Fruit fly (Drosophila melanogaster): ENCODE results near the gene ttk.

ttk gene

dm6 chr3R:31716265-31716664 is 2.6 kb downstream of the ttk start:
- TF ChIP-seq CG8478 (optimal IDR thresholded peaks at IDR 0.05) (no peak), CTCF (optimal IDR thresholded peaks at IDR 0.05) (no peak)

- TF ChIP-seq CTCF (optimal IDR thresholded peaks at IDR 0.05) (no peak), CG8478 (optimal IDR thresholded peaks at IDR 0.05) (no peak)
These were observed 3.9 kb downstream of the ttk start for dm6 chr3R:31717299-31718167.

- TF ChIP-seq CG8478 (optimal IDR thresholded peaks at IDR 0.05) (no peak), CTCF (optimal IDR thresholded peaks at IDR 0.05) (no peak)
These were observed 4.5 kb downstream of the ttk start for dm6 chr3R:31718168-31718565.

dm6 chr3R:31718967-31719366 is 5.3 kb downstream of the ttk start:
- TF ChIP-seq CTCF (optimal IDR thresholded peaks at IDR 0.05), result no peak
- TF ChIP-seq CG8478 (optimal IDR thresholded peaks at IDR 0.05), result no peak

dm6 chr3R:31719497-31719896 is 5.8 kb downstream of the ttk start:
- TF ChIP-seq CTCF (optimal IDR thresholded peaks at IDR 0.05) (no peak), CG8478 (optimal IDR thresholded peaks at IDR 0.05) (no peak)

- no peak for TF ChIP-seq CTCF (optimal IDR thresholded peaks at IDR 0.05)
- no peak for TF ChIP-seq CG8478 (optimal IDR thresholded peaks at IDR 0.05)
These were observed 6.4 kb downstream of the ttk start for dm6 chr3R:31720112-31720511.

- TF ChIP-seq CG8478 (optimal IDR thresholded peaks at IDR 0.05) (no peak), CTCF (optimal IDR thresholded peaks at IDR 0.05) (no peak)
These were observed 7.8 kb downstream of the ttk start for dm6 chr3R:31721466-31721865.

dm6 chr3R:31721958-31722357 is 8.3 kb downstream of the ttk start:
- TF ChIP-seq CG8478 (optimal IDR thresholded peaks at IDR 0.05) (no peak), CTCF (optimal IDR thresholded peaks at IDR 0.05) (no peak)

- TF ChIP-seq CG8478 (optimal IDR thresholded peaks at IDR 0.05), result no peak
- no peak for TF ChIP-seq CTCF (optimal IDR thresholded peaks at IDR 0.05)
These were observed 9.7 kb downstream of the ttk start for dm6 chr3R:31723206-31723933.

dm6 chr3R:31724136-31724535 is 10.5 kb downstream of the ttk start:
- TF ChIP-seq CG8478 (optimal IDR thresholded peaks at IDR 0.05) (no peak), CTCF (optimal IDR thresholded peaks at IDR 0.05) (no peak)

- no peak for TF ChIP-seq CG8478 (optimal IDR thresholded peaks at IDR 0.05)
- TF ChIP-seq CTCF (optimal IDR thresholded peaks at IDR 0.05), result no peak
These were observed 11.1 kb downstream of the ttk start for dm6 chr3R:31724580-31725320.

- TF ChIP-seq CTCF (optimal IDR thresholded peaks at IDR 0.05) (no peak), CG8478 (optimal IDR thresholded peaks at IDR 0.05) (no peak)
These were observed 12.0 kb downstream of the ttk start for dm6 chr3R:31725486-31726227.

- TF ChIP-seq CG8478 (optimal IDR thresholded peaks at IDR 0.05) (no peak), CTCF (optimal IDR thresholded peaks at IDR 0.05) (no peak)
These were observed 12.6 kb downstream of the ttk start for dm6 chr3R:31726286-31726685.

- no peak for TF ChIP-seq CTCF (optimal IDR thresholded peaks at IDR 0.05)
- TF ChIP-seq CG8478 (optimal IDR thresholded peaks at IDR 0.05), result no peak
These were observed 14.1 kb downstream of the ttk start for dm6 chr3R:31727773-31728172.

- no peak for TF ChIP-seq CTCF (optimal IDR thresholded peaks at IDR 0.05)
- TF ChIP-seq CG8478 (optimal IDR thresholded peaks at IDR 0.05), result no peak
These were observed 23.1 kb downstream of the ttk start, which contains the start of the genes CstF50 and CG11563 for dm6 chr3R:31736776-31737175. CstF50 (minus strand) TSS chr3R:31736963. CG11563 (plus strand) TSS chr3R:31737035.

All from S2 (cell line).